Worm (Caenorhabditis elegans): ENCODE measurements around the gene F38H4.4.
"Not testable (repeated sequence)": the region's sequence is repeated elsewhere in the genome, so short reads cannot be mapped to it uniquely, and the experiment has no call there.

The F38H4.4 gene

ce11 chrIV:11822454-11822853 lies 25.6 kb upstream of the F38H4.4 start:
- TF ChIP-seq unc-86 (tag; optimal IDR thresholded peaks at IDR 0.05) = no peak
- no peak for TF ChIP-seq fax-1 (tag; optimal IDR thresholded peaks at IDR 0.05)
- TF ChIP-seq nfya-1 (tag; optimal IDR thresholded peaks at IDR 0.05) = peak; percentile 13

ce11 chrIV:11828012-11828411 lies 20.1 kb upstream of the F38H4.4 start, which contains the start of gene M117.6:
Gene M117.6, minus strand, starts transcription at chrIV:11828112.
- not testable (repeated sequence) for TF ChIP-seq unc-42, hlh-15, hlh-6 (tag; optimal IDR thresholded peaks at IDR 0.05)

- TF ChIP-seq npax-4 (tag; optimal IDR thresholded peaks at IDR 0.05) (no peak), ahr-1 (tag; optimal IDR thresholded peaks at IDR 0.05) (no peak)
Observed at ce11 chrIV:11833456-11833855, 14.6 kb upstream of the F38H4.4 start, which contains the start of gene M117.4. Gene M117.4, minus strand, starts transcription at chrIV:11833556.

- TF ChIP-seq nhr-232 (tag; optimal IDR thresholded peaks at IDR 0.05) = no peak
- no peak for TF ChIP-seq nfya-1 (tag; optimal IDR thresholded peaks at IDR 0.05)
- no peak for TF ChIP-seq pros-1 (tag; optimal IDR thresholded peaks at IDR 0.05)
- TF ChIP-seq rnt-1 (tag; optimal IDR thresholded peaks at IDR 0.05) = no peak
- TF ChIP-seq ref-2 (tag; optimal IDR thresholded peaks at IDR 0.05) = no peak
- no peak for TF ChIP-seq pag-3 (tag; optimal IDR thresholded peaks at IDR 0.05; ENCODE audit: borderline replicate concordance)
- TF ChIP-seq elt-2 (tag; optimal IDR thresholded peaks at IDR 0.05) = no peak
- no peak for TF ChIP-seq hlh-13 (GFP tag; optimal IDR thresholded peaks at IDR 0.05)
- no peak for TF ChIP-seq ama-1 (optimal IDR thresholded peaks at IDR 0.05)
Observed at ce11 chrIV:11838657-11839056, 9.4 kb upstream of the F38H4.4 start, which contains the start of gene fbxb-3. Gene fbxb-3, plus strand, starts transcription at chrIV:11838957.

ce11 chrIV:11842121-11842520 lies 5.9 kb upstream of the F38H4.4 start, which contains the start of gene F38H4.3:
Gene F38H4.3, plus strand, starts transcription at chrIV:11842421.
- TF ChIP-seq tbx-2 (tag; optimal IDR thresholded peaks at IDR 0.05) (no peak), tbx-7 (tag; optimal IDR thresholded peaks at IDR 0.05) (no peak), madf-2 (tag; optimal IDR thresholded peaks at IDR 0.05) (no peak), ceh-19 (GFP tag; optimal IDR thresholded peaks at IDR 0.05) (no peak), ceh-31 (tag; optimal IDR thresholded peaks at IDR 0.05) (no peak), ztf-16 (tag; optimal IDR thresholded peaks at IDR 0.05) (no peak), C38D4.7 (GFP tag; optimal IDR thresholded peaks at IDR 0.05) (no peak), che-1 (tag; optimal IDR thresholded peaks at IDR 0.05) (no peak), lin-11 (tag; optimal IDR thresholded peaks at IDR 0.05) (no peak), elt-4 (tag; optimal IDR thresholded peaks at IDR 0.05) (no peak), ahr-1 (tag; optimal IDR thresholded peaks at IDR 0.05) (no peak), Y22D7AL.16 (tag; optimal IDR thresholded peaks at IDR 0.05) (no peak)

- TF ChIP-seq ama-1 (optimal IDR thresholded peaks at IDR 0.05) (no peak), pros-1 (tag; optimal IDR thresholded peaks at IDR 0.05) (no peak), mec-3 (tag; optimal IDR thresholded peaks at IDR 0.05; ENCODE audit: borderline replicate concordance) (no peak), C38D4.7 (GFP tag; optimal IDR thresholded peaks at IDR 0.05) (no peak), pax-1 (tag; optimal IDR thresholded peaks at IDR 0.05) (no peak), rnt-1 (tag; optimal IDR thresholded peaks at IDR 0.05) (no peak), eyg-1 (tag; optimal IDR thresholded peaks at IDR 0.05) (no peak), dmd-4 (tag; optimal IDR thresholded peaks at IDR 0.05; ENCODE audit: borderline replicate concordance) (no peak), pqm-1 (tag; optimal IDR thresholded peaks at IDR 0.05) (no peak), F13H6.1 (tag; optimal IDR thresholded peaks at IDR 0.05) (no peak), hlh-30 (tag; optimal IDR thresholded peaks at IDR 0.05; ENCODE audit: insufficient read depth) (no peak), ceh-14 (tag; optimal IDR thresholded peaks at IDR 0.05) (no peak), ceh-18 (tag; optimal IDR thresholded peaks at IDR 0.05) (no peak)
Observed at ce11 chrIV:11851882-11852281, 3.8 kb downstream of the F38H4.4 start, which contains the start of gene F38H4.5. Gene F38H4.5, plus strand, starts transcription at chrIV:11852182.

All from whole organism, late embryonic.